Worm (Caenorhabditis elegans): Measurements from ENCODE around the gene ent-2.

DNA sequence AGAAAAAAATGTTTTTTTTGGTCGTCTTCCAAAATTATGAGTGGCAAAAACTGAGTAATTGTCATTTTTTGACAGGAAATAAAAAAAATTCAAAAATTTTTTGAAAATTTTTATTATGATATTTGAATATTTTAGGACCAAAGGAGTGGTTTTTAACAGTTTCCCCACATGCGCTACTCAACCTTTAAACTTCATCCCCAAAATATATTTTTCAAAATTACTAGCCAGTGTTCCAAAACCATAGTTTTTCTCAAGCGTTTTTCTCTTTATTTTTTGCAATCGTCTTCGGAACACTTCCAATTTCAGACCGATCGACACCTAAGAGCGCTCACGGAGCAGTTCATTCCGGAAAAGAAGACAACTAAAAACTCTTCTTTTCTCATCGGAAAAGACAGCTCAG lies 23.9 kb upstream of the ent-2 start, which contains the start of gene K09A9.6:
- TF ChIP-seq ztf-4 (tag; optimal IDR thresholded peaks at IDR 0.05) = no peak
- no peak for TF ChIP-seq lin-39 (tag; optimal IDR thresholded peaks at IDR 0.05)
- TF ChIP-seq nhr-237 (tag; optimal IDR thresholded peaks at IDR 0.05) = no peak
